Worm (Caenorhabditis elegans) whole organism, midembryonic: ENCODE measurements around the gene mrpl-16.

Source experiments
- T22C8.4 ChIP-seq: fragments of 200-800 bp; sonication (Bioruptor generic); IDR thresholded peaks from 2 replicates; pipeline ENCODE4 v1.3.6; 2022; ENCODE audit warnings: missing genetic modification characterization, missing compliant biosample characterization
- cog-1 ChIP-seq: sonication (generic microtip); optimal IDR thresholded peaks from 2 replicates; lab custom pipeline; 2016; ENCODE audit warnings: missing genetic modification characterization, missing compliant biosample characterization
- flt-1 ChIP-seq: fragments of 200-800 bp; sonication (Bioruptor generic); IDR thresholded peaks from 2 replicates; pipeline ENCODE4 v1.3.6; 2022; ENCODE audit warnings: missing genetic modification characterization, missing compliant biosample characterization
- med-1 ChIP-seq: sonication (generic microtip); optimal IDR thresholded peaks from 2 replicates; lab custom pipeline; 2017; ENCODE audit warnings: missing genetic modification characterization, mild to moderate bottlenecking, missing compliant biosample characterization, antibody characterized with exemption, missing genetic modification reagents; ENCODE audit not compliant: insufficient read depth
- ref-1 ChIP-seq: fragments of 200-800 bp; sonication (Bioruptor generic); conservative IDR thresholded peaks from 2 replicates; pipeline ENCODE4 v1.3.6; 2022; ENCODE audit warnings: missing genetic modification reagents, missing genetic modification characterization, missing compliant biosample characterization

DNA sequence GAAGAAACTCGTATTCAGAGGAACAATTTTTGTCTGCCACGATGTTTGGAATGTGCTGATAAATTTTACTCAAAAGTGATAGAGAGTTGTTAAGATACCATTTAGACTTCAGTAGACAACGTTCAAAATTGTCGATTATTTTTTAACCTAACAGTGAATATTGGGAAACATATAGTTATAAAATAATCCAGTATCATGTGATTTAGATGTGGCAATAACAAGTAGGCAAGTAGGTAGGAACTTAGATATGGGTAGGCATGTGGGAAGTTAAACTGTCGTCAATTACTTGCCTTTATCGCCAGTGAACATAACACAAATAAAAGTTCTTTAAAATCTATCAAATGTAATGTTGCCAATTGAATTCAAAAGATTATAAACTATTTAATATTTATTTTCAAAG is 32.7 kb upstream of the mrpl-16 start, which contains the start of gene T23F11.11:
- TF ChIP-seq flt-1 (GFP tag; lab: Robert Waterston, UW) (no peak), cog-1 (no peak), med-1 (GFP tag; lab: Kevin White, UChicago) (no peak), T22C8.4 (GFP tag; lab: Robert Waterston, UW) (no peak), ref-1 (no peak)
